Fruit fly (Drosophila melanogaster): ENCODE data around the gene Dd.

DNA sequence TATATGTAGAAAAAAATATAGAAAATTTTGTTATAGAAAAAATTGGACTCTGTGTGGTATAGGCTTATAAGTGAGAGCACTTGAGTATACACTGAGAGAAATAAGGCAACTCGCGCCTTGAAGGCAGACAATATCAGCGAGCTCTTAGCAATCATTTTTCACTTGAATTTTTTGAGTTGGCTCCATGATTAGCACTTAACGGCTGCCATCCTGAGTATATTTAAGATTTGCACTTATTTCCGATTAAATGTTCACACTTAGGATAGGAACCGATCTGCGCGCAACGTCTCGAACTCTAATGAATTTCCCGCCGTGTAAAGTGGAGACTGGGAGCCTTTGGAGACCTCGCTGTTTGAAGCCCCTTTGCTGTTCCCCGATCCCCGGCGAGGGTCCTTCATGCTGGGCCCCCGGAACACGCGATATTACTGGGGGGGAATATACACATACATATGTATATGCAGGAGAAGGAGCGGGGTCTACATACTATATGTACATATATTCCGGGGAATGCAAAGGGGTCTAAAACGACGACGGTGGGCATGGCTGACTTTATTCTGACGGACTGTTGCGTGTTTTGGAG is 44.4 kb downstream of the Dd start:
- TF ChIP-seq CG7045 (GFP tag; optimal IDR thresholded peaks at IDR 0.05), result no peak
- TF ChIP-seq CG12768 (GFP tag; optimal IDR thresholded peaks at IDR 0.05), result no peak
- no peak for TF ChIP-seq cic (GFP tag; optimal IDR thresholded peaks at IDR 0.05)
- TF ChIP-seq toe (GFP tag; optimal IDR thresholded peaks at IDR 0.05), result no peak
- no peak for TF ChIP-seq kay (GFP tag; ENCODE audit: borderline replicate concordance)
- TF ChIP-seq Mnt (GFP tag; optimal IDR thresholded peaks at IDR 0.05), result no peak
